Worm (Caenorhabditis elegans) whole organism, mixed stage, embryonic: Measurements from ENCODE around the gene F48E8.8.

ENCODE experiments used
- M03D4.4 ChIP-seq: sonication (generic microtip); optimal IDR thresholded peaks from 2 replicates; lab custom pipeline; 2017; ENCODE audit warnings: mild to moderate bottlenecking, missing genetic modification characterization, missing compliant biosample characterization
- bed-3 ChIP-seq: fragments of 200-800 bp; sonication (Bioruptor generic); optimal IDR thresholded peaks from 3 replicates; lab custom pipeline; 2018; ENCODE audit warnings: mild to moderate bottlenecking, missing genetic modification characterization, moderate library complexity, missing compliant biosample characterization
- blmp-1 ChIP-seq: fragments of 150-350 bp; optimal IDR thresholded peaks from 2 replicates; lab custom pipeline; 2014; ENCODE audit warnings: missing biosample characterization, missing genetic modification characterization
- ceh-39 ChIP-seq: fragments of 150-350 bp; optimal IDR thresholded peaks from 2 replicates; lab custom pipeline; 2014; ENCODE audit warnings: missing biosample characterization, missing genetic modification characterization
- ceh-83 ChIP-seq: fragments of 200-800 bp; sonication (Bioruptor generic); optimal IDR thresholded peaks from 2 replicates; lab custom pipeline; 2018; ENCODE audit warnings: mild to moderate bottlenecking, missing genetic modification characterization, missing compliant biosample characterization
- ces-1 ChIP-seq: fragments of 150-350 bp; optimal IDR thresholded peaks from 2 replicates; lab custom pipeline; 2014; ENCODE audit warnings: missing biosample characterization, missing genetic modification reagents, missing genetic modification characterization
- cnd-1 ChIP-seq: fragments of 200-800 bp; sonication (Bioruptor generic); optimal IDR thresholded peaks from 2 replicates; lab custom pipeline; 2018; ENCODE audit warnings: mild to moderate bottlenecking, missing genetic modification characterization, missing compliant biosample characterization
- elt-1 ChIP-seq: sonication (generic microtip); optimal IDR thresholded peaks from 2 replicates; lab custom pipeline; 2017; ENCODE audit warnings: missing genetic modification characterization, mild to moderate bottlenecking, missing compliant biosample characterization, antibody characterized with exemption, moderate library complexity, borderline replicate concordance; ENCODE audit not compliant: insufficient read depth
- elt-3 ChIP-seq: fragments of 150-350 bp; optimal IDR thresholded peaks from 2 replicates; lab custom pipeline; 2014; ENCODE audit warnings: missing biosample characterization, missing genetic modification characterization
- flh-1 ChIP-seq: fragments of 200-800 bp; sonication (Bioruptor generic); optimal IDR thresholded peaks from 2 replicates; lab custom pipeline; 2018; ENCODE audit warnings: mild to moderate bottlenecking, missing genetic modification characterization, moderate library complexity, missing compliant biosample characterization
- ham-2 ChIP-seq: fragments of 200-800 bp; sonication (Bioruptor generic); optimal IDR thresholded peaks from 2 replicates; lab custom pipeline; 2018; ENCODE audit warnings: mild to moderate bottlenecking, missing genetic modification characterization, missing compliant biosample characterization
- hlh-1 ChIP-seq: fragments of 150-350 bp; optimal IDR thresholded peaks from 2 replicates; lab custom pipeline; 2014; ENCODE audit warnings: missing biosample characterization, missing genetic modification reagents, missing genetic modification characterization
- lin-13 ChIP-seq: fragments of 150-350 bp; optimal IDR thresholded peaks from 2 replicates; lab custom pipeline; 2014; ENCODE audit warnings: missing biosample characterization, missing genetic modification characterization
- lsy-2 ChIP-seq: fragments of 150-350 bp; optimal IDR thresholded peaks from 2 replicates; lab custom pipeline; 2014; ENCODE audit warnings: missing biosample characterization, missing genetic modification characterization
- mls-2 ChIP-seq: sonication (generic microtip); optimal IDR thresholded peaks from 2 replicates; lab custom pipeline; 2016; ENCODE audit warnings: mild to moderate bottlenecking, missing genetic modification characterization, moderate library complexity, missing compliant biosample characterization
- nhr-12 ChIP-seq: fragments of 150-350 bp; optimal IDR thresholded peaks from 2 replicates; lab custom pipeline; 2014; ENCODE audit warnings: missing biosample characterization, missing genetic modification characterization
- nhr-2 ChIP-seq: fragments of 150-350 bp; optimal IDR thresholded peaks from 2 replicates; lab custom pipeline; 2014; ENCODE audit warnings: missing biosample characterization, missing genetic modification characterization
- nhr-237 ChIP-seq: fragments of 150-350 bp; optimal IDR thresholded peaks from 2 replicates; lab custom pipeline; 2014; ENCODE audit warnings: missing biosample characterization, missing genetic modification characterization
- nhr-28 ChIP-seq: fragments of 150-350 bp; optimal IDR thresholded peaks from 2 replicates; lab custom pipeline; 2014; ENCODE audit warnings: missing biosample characterization, missing genetic modification characterization
- nhr-76 ChIP-seq: sonication (generic microtip); optimal IDR thresholded peaks from 2 replicates; lab custom pipeline; 2017; ENCODE audit warnings: missing biosample characterization, missing genetic modification characterization
- pha-4 ChIP-seq: fragments of 150-350 bp; optimal IDR thresholded peaks from 2 replicates; lab custom pipeline; 2018; ENCODE audit warnings: missing biosample characterization, missing genetic modification reagents, missing genetic modification characterization
- sem-2 ChIP-seq: fragments of 200-800 bp; sonication (Bioruptor generic); optimal IDR thresholded peaks from 2 replicates; lab custom pipeline; 2018; ENCODE audit warnings: mild to moderate bottlenecking, missing genetic modification characterization, missing compliant biosample characterization
- snpc-4 ChIP-seq: fragments of 150-350 bp; optimal IDR thresholded peaks from 2 replicates; lab custom pipeline; 2014; ENCODE audit warnings: missing biosample characterization, missing genetic modification characterization
- sptf-1 ChIP-seq: sonication (generic microtip); optimal IDR thresholded peaks from 2 replicates; lab custom pipeline; 2017; ENCODE audit warnings: mild to moderate bottlenecking, missing genetic modification characterization, moderate library complexity, missing compliant biosample characterization
- tbx-8 ChIP-seq: fragments of 200-800 bp; sonication (Bioruptor generic); optimal IDR thresholded peaks from 2 replicates; lab custom pipeline; 2018; ENCODE audit warnings: mild to moderate bottlenecking, missing genetic modification characterization, moderate library complexity, missing compliant biosample characterization
- unc-120 ChIP-seq: sonication (generic microtip); optimal IDR thresholded peaks from 2 replicates; lab custom pipeline; 2017; ENCODE audit warnings: missing genetic modification characterization, missing compliant biosample characterization; ENCODE audit not compliant: poor library complexity, severe bottlenecking
- unc-39 ChIP-seq: fragments of 150-350 bp; optimal IDR thresholded peaks from 2 replicates; lab custom pipeline; 2014; ENCODE audit warnings: missing biosample characterization, missing genetic modification characterization
- unc-62 ChIP-seq: fragments of 150-350 bp; optimal IDR thresholded peaks from 2 replicates; lab custom pipeline; 2014; ENCODE audit warnings: missing biosample characterization, missing genetic modification reagents, missing genetic modification characterization
- zip-8 ChIP-seq: fragments of 150-350 bp; optimal IDR thresholded peaks from 2 replicates; lab custom pipeline; 2014; ENCODE audit warnings: missing biosample characterization, missing genetic modification characterization
- ztf-11 ChIP-seq: fragments of 150-350 bp; optimal IDR thresholded peaks from 2 replicates; lab custom pipeline; 2014; ENCODE audit warnings: missing biosample characterization, missing genetic modification characterization

The F48E8.8 gene

ce11 chrIII:5487087-5487603, 37.5 kb upstream of the F48E8.8 start, which contains the start of gene osg-1:
TSS of gene osg-1 (plus strand) at chrIII:5487553.
- TF ChIP-seq lsy-2 (tag; lab: Kevin White, UChicago) = no peak
- no peak for TF ChIP-seq bed-3 (GFP tag; lab: Kevin White, UChicago)
- TF ChIP-seq zip-8 (tag; lab: Kevin White, UChicago) = peak; percentile 98
- no peak for TF ChIP-seq sem-2 (GFP tag; lab: Kevin White, UChicago)

ce11 chrIII:5486345-5486744, 36.7 kb upstream of the F48E8.8 start:
- TF ChIP-seq nhr-28 (tag; lab: Kevin White, UChicago) = no peak
- peak; percentile 58 for TF ChIP-seq unc-120
- TF ChIP-seq unc-62 (GFP tag; lab: Kevin White, UChicago) = peak; percentile 60
- TF ChIP-seq hlh-1 (tag; lab: Kevin White, UChicago) = peak; percentile 95

DNA sequence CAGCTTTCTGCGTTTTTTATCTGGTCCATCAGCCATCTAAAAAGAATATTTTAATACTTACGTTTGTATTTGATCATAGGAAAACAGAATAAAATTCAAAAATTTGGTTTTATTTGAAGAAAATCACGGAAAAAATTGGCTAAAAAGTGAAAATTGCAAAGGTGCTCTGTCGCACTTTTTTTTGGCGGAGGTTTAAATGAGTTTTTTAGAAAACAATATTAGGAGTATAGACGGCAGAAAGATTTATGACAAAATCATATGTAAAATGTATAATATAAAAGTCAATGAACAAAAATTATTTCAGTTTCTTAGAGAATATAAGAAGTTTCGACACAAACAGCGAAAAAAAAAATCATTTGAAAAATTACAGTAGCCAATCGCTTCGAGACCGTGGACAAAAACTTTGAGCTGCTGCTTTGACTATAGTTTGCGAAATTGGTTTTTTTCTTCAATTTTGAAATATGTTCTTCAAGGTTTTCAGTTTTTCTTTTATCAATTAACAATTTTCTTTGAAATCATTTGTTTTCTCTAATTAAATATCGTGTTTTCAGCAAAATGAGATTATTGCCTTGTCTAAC, 34.2 kb upstream of the F48E8.8 start, which contains the start of the genes R02F2.7 and R02F2.4:
TSS of gene R02F2.7 (minus strand) at position 36 of the 578 bp plus-strand sequence.
TSS of gene R02F2.4 (plus strand) at position 552 of the 578 bp plus-strand sequence.
- TF ChIP-seq snpc-4 (tag; lab: Kevin White, UChicago) (no peak), elt-3 (tag; lab: Kevin White, UChicago) (no peak), nhr-76 (tag; lab: Kevin White, UChicago) (no peak), cnd-1 (tag; lab: Kevin White, UChicago) (no peak), ces-1 (GFP tag; lab: Kevin White, UChicago) (no peak), pha-4 (tag; lab: Kevin White, UChicago) (no peak), ham-2 (GFP tag; lab: Kevin White, UChicago) (no peak), blmp-1 (no peak), zip-8 (tag; lab: Kevin White, UChicago) (no peak), mls-2 (tag; lab: Kevin White, UChicago) (no peak)
- TF ChIP-seq, all 35 proteins: peak for 0

DNA sequence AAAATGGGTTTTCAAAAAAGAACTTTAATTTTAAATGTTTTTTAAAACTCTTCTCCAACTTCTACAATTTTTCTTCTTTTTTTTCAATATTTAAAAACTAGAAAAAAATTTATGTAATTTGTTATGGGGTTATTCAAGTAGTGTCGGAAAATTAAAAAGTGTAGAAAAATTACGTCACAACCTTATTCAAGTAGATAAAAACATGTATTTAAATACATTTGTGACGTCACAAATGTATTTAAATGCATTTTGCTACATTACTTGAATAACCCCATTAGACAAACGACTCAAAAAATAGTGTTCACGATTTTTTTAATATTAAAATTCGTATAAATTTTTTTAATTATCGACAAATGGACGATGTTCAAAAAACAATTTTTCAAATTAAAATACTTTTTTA, 31.3 kb upstream of the F48E8.8 start:
- TF ChIP-seq zip-8 (tag; lab: Kevin White, UChicago) = peak; percentile 92
- TF ChIP-seq, all 35 proteins: peak for 1; not testable (repeated sequence) for 34

DNA sequence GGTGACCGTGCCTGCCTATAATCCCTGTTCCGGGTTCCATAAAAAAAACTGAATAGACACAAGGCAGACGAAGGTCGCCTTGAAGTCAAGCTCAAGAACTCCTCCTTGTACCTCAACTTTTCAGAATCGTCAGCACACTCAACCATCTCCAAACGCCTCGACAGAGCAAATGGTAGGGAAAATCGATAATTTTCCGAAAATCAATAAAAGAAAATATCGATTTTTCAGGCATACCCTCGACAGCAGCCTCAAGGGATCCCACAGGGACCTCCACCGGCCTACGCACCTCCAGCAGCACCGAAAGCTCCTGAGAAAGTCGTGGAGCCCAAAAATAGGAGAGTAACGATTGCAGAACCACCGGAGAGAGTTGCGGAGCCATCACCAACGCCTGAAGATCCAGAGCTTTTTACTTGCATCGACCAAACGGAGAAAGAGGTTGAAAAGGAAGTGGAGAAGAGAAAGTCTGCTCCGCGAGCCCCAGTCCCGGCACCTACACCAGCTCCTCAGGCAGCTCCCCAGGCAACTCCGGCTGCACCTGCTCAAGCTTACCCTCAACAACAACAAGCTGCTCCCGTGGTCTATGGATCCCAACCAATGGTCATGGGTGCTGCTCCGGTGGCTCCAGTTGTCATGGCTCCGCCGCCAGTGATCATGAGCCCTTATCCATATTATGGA, 30.0 kb upstream of the F48E8.8 start:
- TF ChIP-seq ham-2 (GFP tag; lab: Kevin White, UChicago) (no peak), nhr-76 (tag; lab: Kevin White, UChicago) (no peak), lin-13 (tag; lab: Kevin White, UChicago) (no peak), nhr-237 (tag; lab: Kevin White, UChicago) (no peak), blmp-1 (no peak), sptf-1 (tag; lab: Kevin White, UChicago) (no peak), M03D4.4 (no peak), elt-1 (no peak), elt-3 (tag; lab: Kevin White, UChicago) (no peak), snpc-4 (tag; lab: Kevin White, UChicago) (no peak), nhr-28 (tag; lab: Kevin White, UChicago) (no peak), unc-39 (tag; lab: Kevin White, UChicago) (no peak), mls-2 (tag; lab: Kevin White, UChicago) (no peak), ztf-11 (tag; lab: Kevin White, UChicago) (no peak), nhr-12 (tag; lab: Kevin White, UChicago) (no peak), cnd-1 (tag; lab: Kevin White, UChicago) (no peak), ceh-83 (GFP tag; lab: Kevin White, UChicago) (no peak)

DNA sequence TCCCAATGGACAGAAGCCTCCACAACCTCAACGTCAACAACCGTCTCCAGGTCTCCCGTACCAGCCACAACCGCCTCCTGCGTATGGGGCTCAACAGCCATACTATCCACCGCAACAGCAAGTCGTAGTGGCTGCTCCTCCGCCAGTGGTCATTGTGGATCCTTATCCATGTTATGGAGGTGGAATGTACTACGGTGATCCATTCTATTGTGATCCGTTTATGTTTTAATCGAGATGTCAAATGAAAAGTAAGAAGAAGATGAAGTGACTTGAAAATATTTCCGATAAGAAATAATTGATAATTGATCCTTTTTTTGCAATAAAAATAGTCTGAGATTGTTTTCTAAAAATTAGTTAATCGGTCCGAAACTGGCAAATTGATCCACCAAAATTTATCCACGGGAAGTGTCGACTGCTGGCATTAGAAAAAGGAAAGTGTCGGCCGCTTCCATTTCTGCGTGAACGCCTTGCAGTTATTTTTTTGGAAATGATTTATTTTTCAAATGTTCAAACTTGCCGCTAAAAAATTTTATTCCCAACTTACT, 29.3 kb upstream of the F48E8.8 start, which contains the start of the genes R02F2.6 and R02F2.5:
TSS of gene R02F2.6 (minus strand) at position 101 of the 545 bp plus-strand sequence.
TSS of gene R02F2.5 (plus strand) at position 495 of the 545 bp plus-strand sequence.
- TF ChIP-seq zip-8 (tag; lab: Kevin White, UChicago) (no peak), mls-2 (tag; lab: Kevin White, UChicago) (no peak), unc-39 (tag; lab: Kevin White, UChicago) (no peak), unc-120 (no peak), sptf-1 (tag; lab: Kevin White, UChicago) (no peak), lsy-2 (tag; lab: Kevin White, UChicago) (no peak), ceh-39 (tag; lab: Kevin White, UChicago) (no peak), pha-4 (tag; lab: Kevin White, UChicago) (no peak), nhr-76 (tag; lab: Kevin White, UChicago) (no peak), flh-1 (GFP tag; lab: Kevin White, UChicago) (no peak), tbx-8 (GFP tag; lab: Kevin White, UChicago) (no peak), nhr-237 (tag; lab: Kevin White, UChicago) (no peak), unc-62 (GFP tag; lab: Kevin White, UChicago) (no peak), ham-2 (GFP tag; lab: Kevin White, UChicago) (no peak), snpc-4 (tag; lab: Kevin White, UChicago) (no peak), nhr-2 (tag; lab: Kevin White, UChicago) (no peak), elt-3 (tag; lab: Kevin White, UChicago) (no peak), cnd-1 (tag; lab: Kevin White, UChicago) (no peak), ztf-11 (tag; lab: Kevin White, UChicago) (no peak)
